Worm (Caenorhabditis elegans): ENCODE measurements around the gene Y7A5A.2.

ce11 chrX:15773262-15773908 is 850 bp upstream of the Y7A5A.2 start, which contains the start of gene Y7A5A.13:
- TF ChIP-seq nhr-237 (tag; optimal IDR thresholded peaks at IDR 0.05) (no peak), pag-3 (tag; optimal IDR thresholded peaks at IDR 0.05; ENCODE audit: borderline replicate concordance, insufficient read depth) (no peak), lir-3 (tag; optimal IDR thresholded peaks at IDR 0.05; ENCODE audit: poor library complexity) (no peak), nhr-77 (tag; optimal IDR thresholded peaks at IDR 0.05) (no peak), unc-62 (GFP tag; optimal IDR thresholded peaks at IDR 0.05) (no peak), ceh-8 (GFP tag; optimal IDR thresholded peaks at IDR 0.05) (no peak)

Measured in whole organism, L1 larva.